Worm (Caenorhabditis elegans): ENCODE results near the gene fbxc-50.
"Not testable (repeated sequence)": the region's sequence is repeated elsewhere in the genome, so short reads cannot be mapped to it uniquely, and the experiment has no call there.

The fbxc-50 gene

DNA sequence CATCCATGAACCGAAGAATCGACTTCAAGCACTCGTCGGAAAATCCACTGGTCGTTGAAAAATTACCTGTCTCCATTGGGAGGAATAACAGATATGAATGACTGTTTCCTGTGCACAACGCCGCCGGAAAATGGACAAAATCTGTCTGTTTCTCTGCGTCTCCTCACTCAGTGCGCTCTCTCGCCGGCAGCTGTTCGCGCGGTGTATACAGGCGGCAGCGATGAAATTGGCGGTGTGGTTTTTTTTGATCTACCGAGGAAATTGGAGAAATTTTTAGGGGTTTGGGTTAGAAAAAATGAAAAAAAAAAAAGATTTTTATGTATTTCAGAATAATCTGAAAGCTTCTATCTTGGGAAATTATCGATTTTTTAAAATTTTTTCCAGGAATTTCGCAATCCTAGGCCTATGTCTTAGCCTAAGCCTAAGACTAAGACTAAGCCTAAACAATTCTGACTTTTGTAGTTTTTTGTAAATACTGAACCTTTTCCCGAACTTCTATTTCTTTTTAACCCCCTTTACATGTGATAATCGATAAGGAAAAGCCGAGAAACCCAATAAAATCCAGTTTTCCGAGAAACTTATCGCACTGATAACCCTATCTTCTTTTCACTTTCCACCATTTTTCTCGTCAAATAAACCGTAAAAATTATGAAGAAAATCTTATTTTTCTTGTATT, at the start of gene fbxc-50, which contains the start of gene C17F4.2:
fbxc-50 (minus strand) TSS at position 81 of the 676 bp plus-strand sequence.
C17F4.2 (plus strand) TSS at position 626 of the 676 bp plus-strand sequence.
- TF ChIP-seq him-1 (tag; optimal IDR thresholded peaks at IDR 0.05) (no peak), W03F9.2 (tag; optimal IDR thresholded peaks at IDR 0.05) (no peak), dao-5 (tag; optimal IDR thresholded peaks at IDR 0.05) (no peak)

DNA sequence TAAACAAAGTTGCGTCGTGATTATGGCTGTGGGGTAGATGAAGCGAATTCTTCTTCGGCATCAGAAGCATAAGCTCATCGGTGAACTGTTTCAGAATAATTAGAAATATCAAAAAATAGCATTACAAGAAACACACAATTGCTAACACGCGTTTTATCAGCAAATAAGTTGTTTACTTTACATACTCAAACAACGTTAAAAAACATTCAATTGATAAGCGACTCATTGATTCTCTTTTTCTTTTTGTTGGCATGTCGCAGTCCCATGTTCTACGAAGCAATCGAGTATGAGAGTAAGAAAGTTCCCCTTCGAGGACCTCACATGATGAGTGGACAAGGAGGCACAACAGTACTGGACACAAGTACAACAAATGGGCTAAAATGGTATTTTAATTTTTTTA, 48.7 kb upstream of the fbxc-50 start, which contains the start of gene btb-16:
btb-16 (plus strand) TSS at position 240 of the 400 bp plus-strand sequence.
- TF ChIP-seq dao-5 (tag; optimal IDR thresholded peaks at IDR 0.05) = no peak
- TF ChIP-seq W03F9.2 (tag; optimal IDR thresholded peaks at IDR 0.05) = no peak
- TF ChIP-seq him-1 (tag; optimal IDR thresholded peaks at IDR 0.05) = no peak

DNA sequence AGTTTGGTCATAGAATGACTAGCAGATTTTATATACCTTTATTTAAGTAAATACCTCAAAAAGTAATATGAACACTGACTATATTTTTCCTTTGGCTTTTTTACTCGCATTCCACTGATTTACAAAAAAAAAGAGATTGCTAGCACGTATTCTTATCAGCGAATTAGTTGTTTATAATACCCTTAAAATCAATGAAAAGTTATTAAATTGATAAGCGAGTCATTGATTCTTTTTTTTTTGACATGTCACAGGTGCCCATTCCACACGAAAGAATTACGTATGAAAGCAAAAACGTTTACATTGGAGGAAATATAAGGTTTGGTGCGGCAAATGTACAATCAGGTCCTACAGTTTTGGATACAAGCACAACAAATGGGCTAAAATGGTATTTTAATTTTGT, 47.3 kb upstream of the fbxc-50 start, which contains the start of gene btb-17:
btb-17 (plus strand) TSS at position 213 of the 400 bp plus-strand sequence.
- TF ChIP-seq him-1 (tag; optimal IDR thresholded peaks at IDR 0.05) (no peak), dao-5 (tag; optimal IDR thresholded peaks at IDR 0.05) (no peak), W03F9.2 (tag; optimal IDR thresholded peaks at IDR 0.05) (no peak)

- not testable (repeated sequence) for TF ChIP-seq dao-5, him-1, W03F9.2 (tag; optimal IDR thresholded peaks at IDR 0.05)
These were observed 42.6 kb upstream of the fbxc-50 start, which contains the start of gene F39E9.14 for ce11 chrII:3290544-3290943. TSS of gene F39E9.14 (minus strand) at chrII:3290644.

DNA sequence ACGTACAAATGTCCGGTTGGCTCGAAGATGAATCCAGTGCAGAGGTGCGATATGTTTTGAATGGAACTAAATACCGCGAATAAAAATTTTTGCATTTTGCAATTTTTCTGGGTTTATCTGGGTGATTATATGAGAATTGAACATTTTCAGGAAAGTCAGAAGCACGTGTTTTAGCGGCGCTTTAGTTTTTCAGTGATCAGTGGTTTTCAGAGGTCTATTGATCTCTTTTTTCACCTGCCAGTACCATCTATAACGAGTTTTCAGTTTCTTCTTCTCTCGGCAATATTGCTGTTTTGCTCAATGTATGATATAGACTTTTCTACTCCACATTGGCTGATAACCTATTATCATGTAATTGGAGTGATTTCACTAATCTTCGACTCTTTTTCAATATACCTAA, 39.1 kb upstream of the fbxc-50 start, which contains the start of gene sri-63:
sri-63 (plus strand) TSS at position 301 of the 400 bp plus-strand sequence.
- TF ChIP-seq dao-5 (tag; optimal IDR thresholded peaks at IDR 0.05) = no peak
- no peak for TF ChIP-seq W03F9.2 (tag; optimal IDR thresholded peaks at IDR 0.05)
- no peak for TF ChIP-seq him-1 (tag; optimal IDR thresholded peaks at IDR 0.05)

DNA sequence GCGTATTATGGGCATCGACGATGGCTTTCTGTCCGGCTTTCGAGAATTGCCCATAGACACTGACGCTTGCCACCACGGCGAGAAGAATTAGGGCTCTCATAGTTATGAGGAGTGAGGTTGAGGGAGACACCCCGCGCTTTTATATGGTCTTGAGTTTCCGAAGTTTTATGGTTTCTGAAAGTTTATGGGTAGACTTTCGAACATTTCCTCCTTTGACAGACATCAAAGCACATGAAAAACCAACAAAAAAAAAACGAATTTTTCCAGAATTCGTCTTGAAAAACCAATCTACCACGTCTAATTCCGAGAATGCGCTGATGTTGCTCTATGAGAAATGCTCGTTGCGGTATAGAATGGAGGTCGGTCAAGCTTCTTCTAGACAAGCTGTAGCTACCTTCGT, 36.6 kb upstream of the fbxc-50 start, which contains the start of gene scl-15:
scl-15 (minus strand) TSS at position 101 of the 400 bp plus-strand sequence.
- no peak for TF ChIP-seq W03F9.2 (tag; optimal IDR thresholded peaks at IDR 0.05)
- no peak for TF ChIP-seq dao-5 (tag; optimal IDR thresholded peaks at IDR 0.05)
- no peak for TF ChIP-seq him-1 (tag; optimal IDR thresholded peaks at IDR 0.05)

ce11 chrII:3282353-3282752, 34.4 kb upstream of the fbxc-50 start, which contains the start of gene nep-13:
TSS of gene nep-13 (plus strand) at chrII:3282653.
- no peak for TF ChIP-seq him-1 (tag; optimal IDR thresholded peaks at IDR 0.05)
- no peak for TF ChIP-seq W03F9.2 (tag; optimal IDR thresholded peaks at IDR 0.05)
- no peak for TF ChIP-seq dao-5 (tag; optimal IDR thresholded peaks at IDR 0.05)

DNA sequence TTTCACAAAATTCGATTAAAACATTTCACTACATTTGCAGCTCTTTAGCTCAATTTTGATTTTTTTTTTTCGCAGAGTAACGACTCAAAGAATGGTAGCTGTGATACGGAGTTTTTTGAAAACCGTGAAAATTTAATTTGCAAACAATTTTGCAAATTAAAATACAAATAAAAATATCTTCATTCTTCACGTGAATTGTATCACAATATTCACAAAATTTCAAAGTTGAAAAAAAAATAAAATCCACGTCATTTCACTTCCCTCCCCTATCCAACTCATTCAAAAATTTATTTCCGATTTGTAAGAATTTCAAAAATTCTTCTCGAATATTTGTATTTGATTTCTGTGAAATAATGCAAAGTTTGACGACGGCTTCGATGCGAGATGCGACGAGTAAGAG, 30.7 kb upstream of the fbxc-50 start, which contains the start of gene wht-4:
wht-4 (plus strand) TSS at position 301 of the 400 bp plus-strand sequence.
- TF ChIP-seq dao-5 (tag; optimal IDR thresholded peaks at IDR 0.05) (no peak), W03F9.2 (tag; optimal IDR thresholded peaks at IDR 0.05) (no peak), him-1 (tag; optimal IDR thresholded peaks at IDR 0.05) (no peak)

DNA sequence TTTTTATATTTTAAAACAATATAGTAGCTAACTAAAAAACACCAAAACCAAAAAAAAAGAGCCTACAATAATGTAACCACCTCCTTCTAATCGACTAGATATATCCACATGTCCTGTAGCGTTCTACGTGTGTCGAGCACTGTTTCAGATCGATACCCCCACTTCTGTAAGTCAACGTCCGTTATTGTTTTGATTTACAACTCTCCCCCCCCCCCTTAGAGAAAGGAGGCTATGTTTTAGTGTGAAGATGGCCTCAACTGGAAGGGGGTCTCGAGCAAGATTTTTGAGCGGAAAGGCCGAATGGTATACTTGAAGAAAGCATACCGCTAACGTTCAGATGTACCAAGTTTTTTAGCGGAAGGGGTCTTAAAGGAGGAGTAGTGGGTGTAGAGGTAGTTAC, 29.8 kb upstream of the fbxc-50 start, which contains the start of gene F02E11.4:
F02E11.4 (minus strand) TSS at position 101 of the 400 bp plus-strand sequence.
- TF ChIP-seq dao-5 (tag; optimal IDR thresholded peaks at IDR 0.05) (no peak), him-1 (tag; optimal IDR thresholded peaks at IDR 0.05) (no peak), W03F9.2 (tag; optimal IDR thresholded peaks at IDR 0.05) (no peak)

DNA sequence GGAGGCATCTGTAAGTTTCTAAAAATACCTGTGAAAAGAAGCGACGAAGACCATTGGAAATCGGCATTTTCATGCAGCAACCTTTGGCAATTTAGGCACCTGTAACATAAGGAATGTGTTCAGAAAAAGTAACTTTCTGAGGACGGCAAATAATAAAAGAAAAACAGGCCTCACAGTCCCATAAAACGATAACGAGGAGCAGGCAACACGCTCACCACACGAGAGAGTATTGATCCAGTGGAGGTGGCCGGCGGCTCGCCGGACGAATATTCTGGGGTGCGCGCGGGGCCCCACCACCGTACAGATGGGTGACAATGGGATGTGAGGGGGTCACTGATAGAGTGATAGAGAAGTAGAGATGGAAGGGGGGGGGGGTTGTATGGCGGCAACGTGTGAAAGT, 27.0 kb upstream of the fbxc-50 start, which contains the start of gene F02E11.3:
F02E11.3 (minus strand) TSS at position 101 of the 400 bp plus-strand sequence.
- TF ChIP-seq him-1 (tag; optimal IDR thresholded peaks at IDR 0.05) (no peak), W03F9.2 (tag; optimal IDR thresholded peaks at IDR 0.05) (no peak), dao-5 (tag; optimal IDR thresholded peaks at IDR 0.05) (no peak)

- TF ChIP-seq W03F9.2 (tag; optimal IDR thresholded peaks at IDR 0.05) (no peak), him-1 (tag; optimal IDR thresholded peaks at IDR 0.05) (no peak), dao-5 (tag; optimal IDR thresholded peaks at IDR 0.05) (no peak)
These were observed 22.7 kb upstream of the fbxc-50 start for ce11 chrII:3270598-3270997.

- TF ChIP-seq him-1 (tag; optimal IDR thresholded peaks at IDR 0.05) (no peak), W03F9.2 (tag; optimal IDR thresholded peaks at IDR 0.05) (no peak), dao-5 (tag; optimal IDR thresholded peaks at IDR 0.05) (no peak)
These were observed 19.9 kb upstream of the fbxc-50 start for ce11 chrII:3267815-3268214.

- TF ChIP-seq him-1 (tag; optimal IDR thresholded peaks at IDR 0.05) (no peak), dao-5 (tag; optimal IDR thresholded peaks at IDR 0.05) (no peak), W03F9.2 (tag; optimal IDR thresholded peaks at IDR 0.05) (no peak)
These were observed 19.4 kb upstream of the fbxc-50 start, which contains the start of gene F02E11.7 for ce11 chrII:3267365-3267764. TSS of gene F02E11.7 (plus strand) at chrII:3267665.

DNA sequence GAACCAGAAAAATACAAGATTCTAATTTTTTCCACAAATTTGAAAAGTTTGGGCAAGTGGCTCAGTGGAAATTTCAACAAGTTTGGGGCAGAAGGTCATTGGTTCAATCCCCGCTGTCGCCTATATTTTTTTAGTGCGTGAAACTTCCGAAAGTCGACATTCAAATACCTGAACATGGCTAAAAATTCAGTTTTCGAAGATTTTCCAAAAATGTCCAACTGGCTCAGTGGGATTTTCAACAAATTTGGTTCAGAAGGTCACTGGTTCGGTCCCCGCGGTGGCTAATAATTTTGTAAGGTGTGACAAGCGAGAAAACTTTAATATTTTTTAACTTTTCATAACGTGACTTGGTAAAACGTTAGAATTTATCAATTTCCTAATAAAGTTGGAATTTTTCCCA, 16.8 kb upstream of the fbxc-50 start:
- TF ChIP-seq him-1 (tag; optimal IDR thresholded peaks at IDR 0.05) (no peak), dao-5 (tag; optimal IDR thresholded peaks at IDR 0.05) (no peak), W03F9.2 (tag; optimal IDR thresholded peaks at IDR 0.05) (no peak)

All from whole organism, L4/young adult.